Worm (Caenorhabditis elegans): Measurements from ENCODE around the gene sir-2.3.
A peak's percentile ranks its signal among the peaks of the same experiment; 100 is the strongest.

The sir-2.3 gene

ce11 chrX:13284091-13284490 is 47.4 kb upstream of the sir-2.3 start, which contains the start of gene cyp-14A4:
cyp-14A4 (minus strand) TSS chrX:13284197.
- TF ChIP-seq madf-5 (GFP tag; IDR thresholded peaks at IDR 0.05) (no peak), daf-16 (GFP tag; optimal IDR thresholded peaks at IDR 0.05) (no peak), daf-16 (tag; optimal IDR thresholded peaks at IDR 0.05) (peak; percentile 91), attf-4 (tag; optimal IDR thresholded peaks at IDR 0.05) (no peak), dmd-9 (GFP tag; IDR thresholded peaks at IDR 0.05) (no peak), sdz-12 (GFP tag; optimal IDR thresholded peaks at IDR 0.05) (no peak), nhr-28 (tag; optimal IDR thresholded peaks at IDR 0.05) (peak; percentile 38)

ce11 chrX:13284618-13285017 is 46.9 kb upstream of the sir-2.3 start:
- TF ChIP-seq F10B5.3 (tag; optimal IDR thresholded peaks at IDR 0.05) (no peak), vab-7 (GFP tag; IDR thresholded peaks at IDR 0.05) (0 out of 2 replicates have a peak, but pooled peaks have one; percentile 61), ztf-7 (tag; optimal IDR thresholded peaks at IDR 0.05) (no peak), lin-15B (tag; optimal IDR thresholded peaks at IDR 0.05) (no peak), arid-1 (GFP tag; conservative IDR thresholded peaks at IDR 0.05) (no peak), ceh-62 (tag; optimal IDR thresholded peaks at IDR 0.05) (no peak), aly-2 (tag; optimal IDR thresholded peaks at IDR 0.05) (no peak), mes-2 (tag; optimal IDR thresholded peaks at IDR 0.05; ENCODE audit: poor library complexity, severe bottlenecking) (no peak), unc-62 (GFP tag; optimal IDR thresholded peaks at IDR 0.05 in 1 of 2) (no peak), unc-62 (tag; optimal IDR thresholded peaks at IDR 0.05) (no peak), dve-1 (tag; optimal IDR thresholded peaks at IDR 0.05; ENCODE audit: insufficient read depth) (no peak), nhr-25 (tag; optimal IDR thresholded peaks at IDR 0.05; ENCODE audit: borderline replicate concordance, insufficient read depth) (no peak), zip-2 (tag; optimal IDR thresholded peaks at IDR 0.05) (no peak), snpc-1.2 (GFP tag; IDR thresholded peaks at IDR 0.05) (0 out of 2 replicates have a peak, but pooled peaks have one; percentile 37), unc-39 (tag; optimal IDR thresholded peaks at IDR 0.05) (no peak), hmg-1.1 (GFP tag; IDR thresholded peaks at IDR 0.05) (peak; percentile 15; the same call in 1 of the 2 replicates), tag-97 (GFP tag; IDR thresholded peaks at IDR 0.05) (no peak), fos-1 (tag; optimal IDR thresholded peaks at IDR 0.05) (no peak), pha-4 (GFP tag; IDR thresholded peaks at IDR 0.05) (peak; percentile 73), pha-4 (tag; optimal IDR thresholded peaks at IDR 0.05) (no peak), lsy-2 (tag; optimal IDR thresholded peaks at IDR 0.05) (no peak), lir-3 (tag; optimal IDR thresholded peaks at IDR 0.05) (no peak), nhr-6 (tag; optimal IDR thresholded peaks at IDR 0.05) (no peak), zag-1 (tag; optimal IDR thresholded peaks at IDR 0.05) (no peak), Y5F2A.4 (GFP tag; optimal IDR thresholded peaks at IDR 0.05) (no peak), F26F4.8 (GFP tag; conservative IDR thresholded peaks at IDR 0.05) (peak; percentile 72; the same call in 1 of the 2 replicates), hif-1 (tag; optimal IDR thresholded peaks at IDR 0.05) (no peak), F37D6.2 (tag; optimal IDR thresholded peaks at IDR 0.05) (no peak), ama-1 (optimal IDR thresholded peaks at IDR 0.05) (no peak), ceh-32 (tag; optimal IDR thresholded peaks at IDR 0.05; ENCODE audit: poor library complexity) (no peak), F44E2.7 (GFP tag; IDR thresholded peaks at IDR 0.05) (no peak), Y105C5A.15 (GFP tag; IDR thresholded peaks at IDR 0.05) (0 out of 2 replicates have a peak, but pooled peaks have one; percentile 37), nhr-42 (GFP tag; IDR thresholded peaks at IDR 0.05) (0 out of 2 replicates have a peak, but pooled peaks have one; percentile 13), dmd-6 (GFP tag; IDR thresholded peaks at IDR 0.05) (peak; percentile 17; the same call in 1 of the 2 replicates), rbr-2 (tag; optimal IDR thresholded peaks at IDR 0.05) (no peak), Y75B8A.6 (GFP tag; IDR thresholded peaks at IDR 0.05) (no peak), nhr-10 (tag; optimal IDR thresholded peaks at IDR 0.05) (no peak), cey-2 (tag; optimal IDR thresholded peaks at IDR 0.05; ENCODE audit: borderline replicate concordance, insufficient read depth) (no peak), lin-1 (GFP tag; IDR thresholded peaks at IDR 0.05) (no peak), daf-16 (GFP tag; optimal IDR thresholded peaks at IDR 0.05) (peak in 1 of 2 experiments; percentile 52), daf-16 (tag; optimal IDR thresholded peaks at IDR 0.05) (peak; percentile 17), lin-13 (GFP tag; optimal IDR thresholded peaks at IDR 0.05) (no peak), aha-1 (tag) (no peak), lim-7 (GFP tag; IDR thresholded peaks at IDR 0.05) (peak; percentile 78), mep-1 (tag; optimal IDR thresholded peaks at IDR 0.05) (no peak)

Measured in whole organism, L4 larva.